Worm (Caenorhabditis elegans) whole organism, mixed stage, embryonic: ENCODE measurements around the gene B0244.16.

Source experiments
- ceh-43 ChIP-seq: fragments of 200-800 bp; sonication (Bioruptor generic); optimal IDR thresholded peaks from 2 replicates; lab custom pipeline; 2018; ENCODE audit warnings: mild to moderate bottlenecking, missing genetic modification characterization, moderate library complexity, missing compliant biosample characterization
- elt-3 ChIP-seq: fragments of 150-350 bp; optimal IDR thresholded peaks from 2 replicates; lab custom pipeline; 2014; ENCODE audit warnings: missing biosample characterization, missing genetic modification characterization
- hlh-1 ChIP-seq: fragments of 150-350 bp; optimal IDR thresholded peaks from 2 replicates; lab custom pipeline; 2014; ENCODE audit warnings: missing biosample characterization, missing genetic modification reagents, missing genetic modification characterization
- lin-13 ChIP-seq: fragments of 150-350 bp; optimal IDR thresholded peaks from 2 replicates; lab custom pipeline; 2014; ENCODE audit warnings: missing biosample characterization, missing genetic modification characterization
- lsy-2 ChIP-seq: fragments of 150-350 bp; optimal IDR thresholded peaks from 2 replicates; lab custom pipeline; 2014; ENCODE audit warnings: missing biosample characterization, missing genetic modification characterization
- nhr-2 ChIP-seq: fragments of 150-350 bp; optimal IDR thresholded peaks from 2 replicates; lab custom pipeline; 2014; ENCODE audit warnings: missing biosample characterization, missing genetic modification characterization
- nhr-237 ChIP-seq: fragments of 150-350 bp; optimal IDR thresholded peaks from 2 replicates; lab custom pipeline; 2014; ENCODE audit warnings: missing biosample characterization, missing genetic modification characterization
- nhr-28 ChIP-seq: fragments of 150-350 bp; optimal IDR thresholded peaks from 2 replicates; lab custom pipeline; 2014; ENCODE audit warnings: missing biosample characterization, missing genetic modification characterization
- nhr-76 ChIP-seq: sonication (generic microtip); optimal IDR thresholded peaks from 2 replicates; lab custom pipeline; 2017; ENCODE audit warnings: missing biosample characterization, missing genetic modification characterization
- snpc-4 ChIP-seq: fragments of 150-350 bp; optimal IDR thresholded peaks from 2 replicates; lab custom pipeline; 2014; ENCODE audit warnings: missing biosample characterization, missing genetic modification characterization
- sptf-1 ChIP-seq: sonication (generic microtip); optimal IDR thresholded peaks from 2 replicates; lab custom pipeline; 2017; ENCODE audit warnings: mild to moderate bottlenecking, missing genetic modification characterization, moderate library complexity, missing compliant biosample characterization
- unc-39 ChIP-seq: fragments of 150-350 bp; optimal IDR thresholded peaks from 2 replicates; lab custom pipeline; 2014; ENCODE audit warnings: missing biosample characterization, missing genetic modification characterization
- unc-62 ChIP-seq: fragments of 150-350 bp; optimal IDR thresholded peaks from 2 replicates; lab custom pipeline; 2014; ENCODE audit warnings: missing biosample characterization, missing genetic modification reagents, missing genetic modification characterization

- TF ChIP-seq snpc-4 (no peak), nhr-2 (tag; lab: Kevin White, UChicago) (no peak), lsy-2 (tag; lab: Kevin White, UChicago) (no peak), ceh-43 (no peak), unc-39 (no peak), sptf-1 (no peak), nhr-28 (no peak), elt-3 (no peak), nhr-237 (tag; lab: Kevin White, UChicago) (no peak), unc-62 (GFP tag; lab: Kevin White, UChicago) (no peak), lin-13 (tag; lab: Kevin White, UChicago) (no peak), hlh-1 (tag; lab: Kevin White, UChicago) (no peak), nhr-76 (tag; lab: Kevin White, UChicago) (no peak)
Measured at ce11 chrIII:5705228-5705888, 35.4 kb upstream of the B0244.16 start, which contains the start of gene swp-1.
